Worm (Caenorhabditis elegans) whole organism, L3 larva: Measurements from ENCODE around the gene fbxb-9.

Source experiments
- ama-1 ChIP-seq: fragments of 150-350 bp; optimal IDR thresholded peaks from 2 replicates; lab custom pipeline; 2018
- ceh-28 ChIP-seq: fragments of 150-350 bp; optimal IDR thresholded peaks from 2 replicates; lab custom pipeline; 2014; ENCODE audit warnings: missing biosample characterization, missing genetic modification reagents, missing genetic modification characterization
- ceh-82 ChIP-seq: fragments of 150-350 bp; optimal IDR thresholded peaks from 2 replicates; lab custom pipeline; 2014; ENCODE audit warnings: missing biosample characterization, missing genetic modification characterization
- egl-5 ChIP-seq: fragments of 150-350 bp; optimal IDR thresholded peaks from 2 replicates; lab custom pipeline; 2017; ENCODE audit warnings: missing biosample characterization, missing genetic modification reagents, missing genetic modification characterization, inconsistent platforms
- elt-1 ChIP-seq: fragments of 150-350 bp; optimal IDR thresholded peaks from 2 replicates; lab custom pipeline; 2014; ENCODE audit warnings: missing biosample characterization, missing genetic modification characterization
- nhr-12 ChIP-seq: fragments of 150-350 bp; optimal IDR thresholded peaks from 2 replicates; lab custom pipeline; 2014; ENCODE audit warnings: missing biosample characterization, missing genetic modification characterization
- nhr-43 ChIP-seq: sonication (generic microtip); optimal IDR thresholded peaks from 2 replicates; lab custom pipeline; 2016; ENCODE audit warnings: mild to moderate bottlenecking, missing genetic modification characterization, missing compliant biosample characterization; ENCODE audit not compliant: poor library complexity, severe bottlenecking
- nhr-76 ChIP-seq: fragments of 150-350 bp; sonication (generic microtip); optimal IDR thresholded peaks from 5 replicates; lab custom pipeline; 2014; ENCODE audit warnings: missing biosample characterization, missing genetic modification characterization
- snpc-4 ChIP-seq: fragments of 150-350 bp; optimal IDR thresholded peaks from 2 replicates; lab custom pipeline; 2014; ENCODE audit warnings: missing biosample characterization, missing genetic modification characterization
- unc-62 ChIP-seq: fragments of 150-350 bp; sonication (generic microtip); optimal IDR thresholded peaks from 4 replicates; lab custom pipeline; 2014; ENCODE audit warnings: missing biosample characterization, missing genetic modification reagents, missing genetic modification characterization

- no peak for TF ChIP-seq ama-1
- TF ChIP-seq nhr-43 (tag; lab: Kevin White, UChicago), result no peak
- TF ChIP-seq elt-1, result no peak
- no peak for TF ChIP-seq unc-62 (GFP tag; lab: Kevin White, UChicago)
- TF ChIP-seq snpc-4, result no peak
- TF ChIP-seq egl-5 (tag; lab: Kevin White, UChicago), result no peak
- TF ChIP-seq ceh-82, result no peak
- no peak for TF ChIP-seq nhr-12
- no peak for TF ChIP-seq ceh-28 (tag; lab: Kevin White, UChicago)
- TF ChIP-seq nhr-76, result no peak
Measured at ce11 chrIV:11183991-11184390, 21.6 kb upstream of the fbxb-9 start, which contains the start of gene nuaf-3.
